Worm (Caenorhabditis elegans) whole organism, midembryonic: ENCODE results near the gene F10C1.3.

Experiments used
- flt-1 ChIP-seq: fragments of 200-800 bp; sonication (Bioruptor generic); IDR thresholded peaks from 2 replicates; pipeline ENCODE4 v1.3.6; 2022; ENCODE audit warnings: missing genetic modification characterization, missing compliant biosample characterization
- klf-2 ChIP-seq: fragments of 200-800 bp; sonication (Bioruptor generic); conservative IDR thresholded peaks from 2 replicates; pipeline ENCODE4 v1.3.6; 2022; ENCODE audit warnings: missing genetic modification reagents, missing genetic modification characterization, missing compliant biosample characterization
- tab-1 ChIP-seq: fragments of 200-800 bp; sonication (Bioruptor generic); IDR thresholded peaks from 2 replicates; pipeline ENCODE4 v1.3.6; 2022; ENCODE audit warnings: missing genetic modification characterization, missing compliant biosample characterization
- ztf-23 ChIP-seq: fragments of 200-800 bp; sonication (Bioruptor generic); IDR thresholded peaks from 2 replicates; pipeline ENCODE4 v1.3.6; 2022; ENCODE audit warnings: missing genetic modification reagents, missing genetic modification characterization, missing compliant biosample characterization
- ztf-29 ChIP-seq: fragments of 200-800 bp; sonication (Bioruptor generic); IDR thresholded peaks from 2 replicates; pipeline ENCODE4 v1.3.6; 2022; ENCODE audit warnings: missing genetic modification reagents, missing genetic modification characterization, missing compliant biosample characterization

- no peak for TF ChIP-seq ztf-23 (GFP tag; lab: Robert Waterston, UW)
- no peak for TF ChIP-seq tab-1 (GFP tag; lab: Robert Waterston, UW)
- no peak for TF ChIP-seq klf-2 (GFP tag; lab: Robert Waterston, UW)
- no peak for TF ChIP-seq ztf-29 (GFP tag; lab: Robert Waterston, UW)
- no peak for TF ChIP-seq flt-1 (GFP tag; lab: Robert Waterston, UW)
Measured at ce11 chrII:5717831-5718230, 39.7 kb downstream of the F10C1.3 start, which contains the start of gene zipt-3.
